Worm (Caenorhabditis elegans): ENCODE results near the gene coq-2.

The coq-2 gene

DNA sequence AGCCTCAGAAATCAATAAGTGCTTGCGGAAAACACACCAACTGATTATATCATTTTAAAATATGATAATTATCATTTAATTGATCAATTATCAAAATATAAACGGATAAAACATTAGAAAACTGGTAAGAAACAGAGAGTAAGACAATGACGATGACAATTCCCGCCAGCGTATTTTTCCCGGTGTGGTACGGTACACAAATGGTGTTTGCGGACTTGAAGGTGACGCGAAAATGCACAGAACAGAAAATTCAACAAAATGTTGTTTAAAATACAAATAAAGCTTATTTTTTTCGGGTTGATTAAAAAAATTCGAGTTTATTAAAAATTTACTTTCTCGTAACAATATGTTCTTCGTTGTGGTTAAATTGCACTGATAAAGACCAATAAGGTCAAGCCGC is 25.4 kb downstream of the coq-2 start:
- TF ChIP-seq lin-32 (GFP tag; optimal IDR thresholded peaks at IDR 0.05) = no peak
- TF ChIP-seq blmp-1 (tag; optimal IDR thresholded peaks at IDR 0.05) = no peak
- peak; percentile 31 for TF ChIP-seq ceh-43 (GFP tag; optimal IDR thresholded peaks at IDR 0.05)
- TF ChIP-seq ceh-83 (GFP tag; optimal IDR thresholded peaks at IDR 0.05) = no peak
- peak; percentile 97 for TF ChIP-seq lsy-2 (tag; optimal IDR thresholded peaks at IDR 0.05)
- peak; percentile 18 for TF ChIP-seq sptf-1 (tag; optimal IDR thresholded peaks at IDR 0.05)
- TF ChIP-seq mep-1 (tag; optimal IDR thresholded peaks at IDR 0.05) = peak; percentile 46

DNA sequence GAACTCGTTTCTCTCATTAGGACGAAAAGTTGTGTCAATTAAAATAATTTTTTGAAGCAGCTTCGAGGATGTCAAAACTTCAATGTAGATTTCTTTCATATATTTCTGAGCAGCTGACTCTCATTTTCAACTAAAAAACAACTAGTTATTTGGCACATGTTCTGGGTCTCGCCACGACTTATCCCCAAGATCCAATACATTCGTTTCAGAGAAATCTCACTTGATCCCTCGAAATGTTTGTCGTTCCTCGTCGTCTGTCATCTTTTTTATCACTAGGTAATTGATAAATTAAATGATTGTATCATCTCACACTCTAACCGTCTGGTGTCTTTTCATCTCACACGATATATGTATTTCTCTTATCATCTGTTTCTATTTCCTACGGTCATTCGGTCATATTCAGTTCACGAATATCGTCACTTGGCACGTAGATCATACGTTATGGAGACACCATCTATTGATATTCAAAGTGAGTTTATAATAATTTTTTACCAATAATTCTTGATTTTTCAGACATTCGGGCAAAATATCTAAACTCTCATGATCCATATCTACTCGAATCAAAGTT is 26.3 kb downstream of the coq-2 start, which contains the start of the genes rpn-6.1 and F57B9.1:
Gene rpn-6.1 (minus strand): TSS at position 65 of the 568 bp plus-strand sequence.
Gene F57B9.1 (plus strand): TSS at position 154 of the 568 bp plus-strand sequence.
- TF ChIP-seq sem-2 (GFP tag; optimal IDR thresholded peaks at IDR 0.05) (no peak), lin-13 (tag; optimal IDR thresholded peaks at IDR 0.05) (no peak), ceh-83 (GFP tag; optimal IDR thresholded peaks at IDR 0.05) (no peak), unc-62 (GFP tag; optimal IDR thresholded peaks at IDR 0.05) (peak; percentile 7), elt-3 (tag; optimal IDR thresholded peaks at IDR 0.05) (peak; percentile 44), lsy-2 (tag; optimal IDR thresholded peaks at IDR 0.05) (peak; percentile 12)

DNA sequence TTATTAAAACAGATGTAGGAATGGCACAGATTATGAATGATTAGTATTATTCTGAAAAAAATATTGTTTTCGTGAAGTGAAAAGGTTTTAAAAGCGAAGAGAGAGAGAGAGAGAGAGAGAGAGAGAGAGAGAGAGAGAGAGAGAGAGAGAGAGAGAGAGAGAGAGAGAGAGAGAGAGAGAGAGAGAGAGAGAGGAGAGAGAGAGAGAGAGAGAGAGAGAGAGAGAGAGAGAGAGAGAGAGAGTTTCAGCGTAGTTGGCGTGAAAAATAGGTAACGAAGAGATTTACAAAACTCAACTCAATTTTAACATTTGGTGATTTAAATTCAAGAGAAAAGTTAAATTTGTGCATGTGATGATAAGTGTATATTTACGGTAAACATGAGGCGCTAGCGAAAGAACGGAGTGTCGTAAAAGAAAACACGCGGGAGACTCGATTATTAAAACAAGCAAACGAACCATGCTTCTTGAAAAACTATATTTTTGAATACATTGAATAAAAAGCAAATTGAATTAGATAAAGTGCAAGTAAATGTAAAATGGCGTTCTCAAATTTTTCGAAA is 32.4 kb downstream of the coq-2 start, which contains the start of gene panl-2:
Gene panl-2 (minus strand): TSS at position 51 of the 560 bp plus-strand sequence.
- peak; percentile 65 for TF ChIP-seq lsy-2 (tag; optimal IDR thresholded peaks at IDR 0.05)
- TF ChIP-seq sptf-1 (tag; optimal IDR thresholded peaks at IDR 0.05) = no peak
- no peak for TF ChIP-seq mab-5 (tag; optimal IDR thresholded peaks at IDR 0.05)
- peak; percentile 32 for TF ChIP-seq nhr-237 (tag; optimal IDR thresholded peaks at IDR 0.05)
- TF ChIP-seq ham-2 (GFP tag; optimal IDR thresholded peaks at IDR 0.05) = no peak
- no peak for TF ChIP-seq pha-4 (tag; optimal IDR thresholded peaks at IDR 0.05)
- TF ChIP-seq ceh-39 (tag; optimal IDR thresholded peaks at IDR 0.05) = no peak
- no peak for TF ChIP-seq ceh-43 (GFP tag; optimal IDR thresholded peaks at IDR 0.05)
- no peak for TF ChIP-seq hlh-1 (tag; optimal IDR thresholded peaks at IDR 0.05)
- TF ChIP-seq mep-1 (tag; optimal IDR thresholded peaks at IDR 0.05) = no peak
- TF ChIP-seq blmp-1 (tag; optimal IDR thresholded peaks at IDR 0.05) = no peak
- peak; percentile 34 for TF ChIP-seq ces-1 (GFP tag; optimal IDR thresholded peaks at IDR 0.05)
- no peak for TF ChIP-seq lin-32 (GFP tag; optimal IDR thresholded peaks at IDR 0.05)

DNA sequence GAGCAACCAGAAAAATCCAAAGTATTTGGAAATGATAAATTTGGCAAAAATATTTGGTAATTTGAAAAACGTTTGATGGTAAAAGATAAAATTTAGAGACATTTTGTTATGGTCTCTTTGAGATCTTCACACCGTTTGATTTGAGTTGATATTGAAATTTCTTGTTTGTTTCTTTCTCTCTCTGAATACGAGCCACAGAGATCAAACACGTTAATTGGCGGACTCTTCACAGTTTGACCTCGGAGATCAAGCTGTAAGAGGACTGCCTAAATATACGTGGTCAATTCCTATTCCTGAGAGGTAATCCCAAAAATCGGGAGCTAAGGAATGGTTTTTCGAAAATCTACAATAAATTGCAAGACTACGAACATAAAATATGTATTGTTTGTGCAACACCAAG is 32.9 kb downstream of the coq-2 start:
- TF ChIP-seq ceh-83 (GFP tag; optimal IDR thresholded peaks at IDR 0.05) (no peak), drap-1 (GFP tag; optimal IDR thresholded peaks at IDR 0.05) (no peak), lin-13 (tag; optimal IDR thresholded peaks at IDR 0.05) (no peak), tbx-8 (GFP tag; optimal IDR thresholded peaks at IDR 0.05) (no peak), pha-4 (tag; optimal IDR thresholded peaks at IDR 0.05) (no peak), lin-32 (GFP tag; optimal IDR thresholded peaks at IDR 0.05) (no peak), unc-39 (tag; optimal IDR thresholded peaks at IDR 0.05) (no peak), zip-8 (tag; optimal IDR thresholded peaks at IDR 0.05) (no peak), nhr-2 (tag; optimal IDR thresholded peaks at IDR 0.05) (no peak)

DNA sequence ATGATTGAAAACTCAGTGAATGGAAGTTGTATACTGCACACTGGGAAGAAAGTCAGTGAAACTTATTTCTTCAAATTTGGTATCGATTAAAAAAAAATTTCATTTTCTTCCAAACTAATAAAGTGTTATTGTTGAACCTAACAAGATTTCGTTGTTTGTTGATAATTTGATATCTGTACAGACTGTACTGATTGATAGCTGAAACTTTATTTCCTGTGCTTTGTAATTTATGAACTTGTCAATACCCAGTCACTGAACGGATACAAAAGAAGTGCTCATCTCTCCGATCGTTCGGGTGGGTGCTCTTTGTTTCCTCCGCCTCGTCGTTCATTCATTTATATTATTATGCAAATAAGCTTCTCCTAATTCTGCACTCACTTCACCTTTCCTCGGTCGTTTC is 33.3 kb downstream of the coq-2 start, which contains the start of gene F31E3.12:
Gene F31E3.12 (plus strand): TSS at position 301 of the 400 bp plus-strand sequence.
- no peak for TF ChIP-seq cnd-1 (tag; optimal IDR thresholded peaks at IDR 0.05)
- no peak for TF ChIP-seq snpc-4 (tag; optimal IDR thresholded peaks at IDR 0.05)
- TF ChIP-seq nhr-12 (tag; optimal IDR thresholded peaks at IDR 0.05) = no peak
- TF ChIP-seq mep-1 (tag; optimal IDR thresholded peaks at IDR 0.05) = no peak

DNA sequence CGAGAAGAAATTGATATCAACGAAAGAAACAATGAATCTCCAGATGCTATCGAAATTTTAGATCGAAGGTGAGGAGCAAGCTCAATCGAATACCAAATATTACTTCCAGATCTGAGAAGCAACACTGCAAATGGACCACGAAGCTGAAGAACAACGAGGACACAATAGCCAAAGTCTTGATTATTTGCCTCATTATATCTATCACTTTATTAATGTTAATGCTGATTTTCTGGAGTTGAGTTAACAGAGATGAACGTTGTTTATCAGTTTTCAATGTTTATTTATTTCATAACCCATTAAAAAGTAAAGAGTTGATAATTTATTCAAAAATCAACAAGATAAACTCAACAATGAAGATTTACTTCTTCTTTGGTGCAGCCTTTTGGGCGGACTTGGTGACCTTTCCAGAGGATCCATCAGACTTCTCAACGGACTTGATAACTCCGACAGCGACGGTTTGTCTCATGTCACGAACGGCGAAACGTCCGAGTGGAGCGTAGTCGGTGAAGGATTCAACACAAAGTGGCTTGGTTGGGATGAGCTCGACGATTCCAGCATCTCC is 34.1 kb downstream of the coq-2 start:
- TF ChIP-seq lin-13 (tag; optimal IDR thresholded peaks at IDR 0.05) (no peak), zip-8 (tag; optimal IDR thresholded peaks at IDR 0.05) (no peak), elt-1 (tag; optimal IDR thresholded peaks at IDR 0.05; ENCODE audit: borderline replicate concordance, insufficient read depth) (no peak), lin-32 (GFP tag; optimal IDR thresholded peaks at IDR 0.05) (no peak), elt-3 (tag; optimal IDR thresholded peaks at IDR 0.05) (no peak), nhr-28 (tag; optimal IDR thresholded peaks at IDR 0.05) (no peak), hlh-1 (tag; optimal IDR thresholded peaks at IDR 0.05) (no peak), blmp-1 (tag; optimal IDR thresholded peaks at IDR 0.05) (no peak), tbx-8 (GFP tag; optimal IDR thresholded peaks at IDR 0.05) (no peak), ceh-39 (tag; optimal IDR thresholded peaks at IDR 0.05) (no peak), sem-2 (GFP tag; optimal IDR thresholded peaks at IDR 0.05) (no peak), unc-39 (tag; optimal IDR thresholded peaks at IDR 0.05) (no peak), drap-1 (GFP tag; optimal IDR thresholded peaks at IDR 0.05) (no peak)
